Worm (Caenorhabditis elegans): Measurements from ENCODE around the gene T04G9.6.

DNA sequence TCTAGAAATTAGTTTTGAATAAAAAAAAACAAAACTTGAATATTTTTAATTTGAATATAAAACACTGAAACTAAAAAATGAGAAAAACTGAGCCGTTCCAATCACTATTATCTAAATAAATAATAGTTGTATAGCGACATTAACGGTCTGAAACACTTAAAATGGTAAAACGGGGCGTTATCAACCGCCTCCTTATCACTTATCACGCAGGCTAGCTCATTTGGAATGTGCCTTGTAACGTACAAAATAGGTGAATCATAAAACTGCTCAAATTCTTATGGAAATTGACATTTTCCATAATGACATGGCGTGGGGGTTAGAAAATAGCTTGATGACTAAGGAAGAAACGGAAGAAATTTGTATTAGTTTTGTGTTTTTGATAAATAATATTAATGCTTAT is 31.2 kb upstream of the T04G9.6 start, which contains the start of gene ifd-2:
- no peak for TF ChIP-seq nfya-1 (tag; optimal IDR thresholded peaks at IDR 0.05; ENCODE audit: borderline replicate concordance, insufficient read depth)
- TF ChIP-seq dpl-1 (GFP tag; optimal IDR thresholded peaks at IDR 0.05): no peak
- peak in 1 of 2 experiments; percentile 26 for TF ChIP-seq let-607 (tag; optimal IDR thresholded peaks at IDR 0.05)
- TF ChIP-seq let-526 (GFP tag; IDR thresholded peaks at IDR 0.05): no peak
- TF ChIP-seq sea-2 (GFP tag; IDR thresholded peaks at IDR 0.05): no peak
- TF ChIP-seq ceh-27 (GFP tag; optimal IDR thresholded peaks at IDR 0.05): no peak
- no peak for TF ChIP-seq rpc-1 (optimal IDR thresholded peaks at IDR 0.05)
- no peak for TF ChIP-seq rpc-1 (tag; optimal IDR thresholded peaks at IDR 0.05)

Measured in whole organism, young adult.